Fruit fly (Drosophila melanogaster) whole organism, wandering third instar larva: ENCODE results near the gene CG16721.

Experiments
- Abd-B ChIP-seq: fragments of >200 bp; optimal IDR thresholded peaks from 2 replicates; lab custom pipeline; 2017; ENCODE audit warnings: missing biosample characterization, missing genetic modification characterization
- CG32264 ChIP-seq: fragments of 200-800 bp; sonication (Bioruptor generic); optimal IDR thresholded peaks from 2 replicates; lab custom pipeline; 2016; ENCODE audit warnings: missing biosample characterization, missing genetic modification characterization
- CG9705 ChIP-seq: fragments of 200-800 bp; sonication (Bioruptor generic); optimal IDR thresholded peaks from 2 replicates; lab custom pipeline; 2018; ENCODE audit warnings: missing biosample characterization, mild to moderate bottlenecking, missing genetic modification characterization
- CrebA ChIP-seq: fragments of 200-800 bp; sonication (Bioruptor generic); optimal IDR thresholded peaks from 2 replicates; lab custom pipeline; 2016; ENCODE audit warnings: missing biosample characterization, mild to moderate bottlenecking, missing genetic modification characterization, borderline replicate concordance
- Dfd ChIP-seq: fragments of >200 bp; optimal IDR thresholded peaks from 2 replicates; lab custom pipeline; 2017; ENCODE audit warnings: missing biosample characterization, missing genetic modification characterization
- Dif ChIP-seq: fragments of 200-275, 200-300 bp; sonication (Bioruptor generic); optimal IDR thresholded peaks from 2 replicates; lab custom pipeline; 2018; ENCODE audit warnings: missing biosample characterization, missing genetic modification characterization; ENCODE audit not compliant: partially characterized antibody
- GATAd ChIP-seq: sonication (Bioruptor generic); optimal IDR thresholded peaks from 2 replicates; lab custom pipeline; 2016; ENCODE audit warnings: missing biosample characterization, missing genetic modification characterization
- HLH106 ChIP-seq: fragments of 200-800 bp; optimal IDR thresholded peaks from 3 replicates; lab custom pipeline; 2019; ENCODE audit warnings: missing biosample characterization, mild to moderate bottlenecking, missing genetic modification characterization, moderate library complexity
- Hnf4 ChIP-seq: fragments of 200-800 bp; sonication (Bioruptor generic); optimal IDR thresholded peaks from 2 replicates; lab custom pipeline; 2016; ENCODE audit warnings: missing biosample characterization, mild to moderate bottlenecking, missing genetic modification characterization
- Hr78 ChIP-seq: fragments of >200 bp; optimal IDR thresholded peaks from 2 replicates; lab custom pipeline; 2017; ENCODE audit warnings: missing biosample characterization, missing genetic modification characterization
- Hr83 ChIP-seq: fragments of 200-300 bp; sonication (Bioruptor generic); optimal IDR thresholded peaks from 2 replicates; lab custom pipeline; 2016; ENCODE audit warnings: missing biosample characterization, mild to moderate bottlenecking, missing genetic modification characterization, moderate library complexity; ENCODE audit not compliant: poor library complexity, severe bottlenecking
- Jra ChIP-seq: sonication (Bioruptor generic); optimal IDR thresholded peaks from 2 replicates; lab custom pipeline; 2016; ENCODE audit warnings: missing biosample characterization, missing genetic modification characterization
- Mio ChIP-seq: sonication (Bioruptor generic); optimal IDR thresholded peaks from 2 replicates; lab custom pipeline; 2016; ENCODE audit warnings: missing biosample characterization, missing genetic modification characterization
- Myc ChIP-seq: fragments of >200 bp; optimal IDR thresholded peaks from 2 replicates; lab custom pipeline; 2017
- N ChIP-seq: fragments of >200 bp; optimal IDR thresholded peaks from 2 replicates; lab custom pipeline; 2018; ENCODE audit warnings: missing biosample characterization, missing external identifiers, missing genetic modification characterization
- OdsH ChIP-seq: fragments of 200-800 bp; sonication (Bioruptor generic); optimal IDR thresholded peaks from 2 replicates; lab custom pipeline; 2016; ENCODE audit warnings: missing biosample characterization, mild to moderate bottlenecking, missing genetic modification characterization
- Rel ChIP-seq, 2 experiments: fragments of 200-800 bp; sonication (Bioruptor generic) in 1 of 2; optimal IDR thresholded peaks; 2 replicates in 1 of 2; 3 replicates in 1 of 2; lab custom pipeline; 2016 to 2019; ENCODE audit warnings: mild to moderate bottlenecking in 2 of 2, missing biosample characterization in 2 of 2, missing genetic modification characterization in 2 of 2, moderate library complexity in 1 of 2
- Sp1 ChIP-seq: fragments of 200-800 bp; sonication (Bioruptor generic); optimal IDR thresholded peaks from 3 replicates; lab custom pipeline; 2019; ENCODE audit warnings: missing biosample characterization, mild to moderate bottlenecking, missing genetic modification characterization, moderate library complexity
- Vsx2 ChIP-seq: fragments of 200-300, 225-300 bp; sonication (Bioruptor generic); optimal IDR thresholded peaks from 2 replicates; lab custom pipeline; 2018; ENCODE audit warnings: missing biosample characterization, missing genetic modification characterization; ENCODE audit not compliant: partially characterized antibody
- br ChIP-seq: fragments of 200-800 bp; sonication (Bioruptor generic); optimal IDR thresholded peaks from 2 replicates; lab custom pipeline; 2016; ENCODE audit warnings: missing biosample characterization, missing genetic modification characterization
- brk ChIP-seq: fragments of 200-800 bp; sonication (Bioruptor generic); optimal IDR thresholded peaks from 2 replicates; lab custom pipeline; 2016; ENCODE audit warnings: missing biosample characterization, mild to moderate bottlenecking, missing genetic modification characterization
- dl ChIP-seq, 2 experiments: fragments of 175-275, 200-275 bp in 1 of 2; fragments of 200-275 bp in 1 of 2; sonication (Bioruptor generic); optimal IDR thresholded peaks; lab custom pipeline; 2018; ENCODE audit warnings: mild to moderate bottlenecking in 2 of 2, missing biosample characterization in 2 of 2, missing genetic modification characterization in 2 of 2, moderate library complexity in 2 of 2; ENCODE audit not compliant: partially characterized antibody in 2 of 2, insufficient read depth in 1 of 2
- dmrt93B ChIP-seq: fragments of 200-800 bp; sonication (Bioruptor generic); optimal IDR thresholded peaks from 2 replicates; lab custom pipeline; 2018; ENCODE audit warnings: missing biosample characterization, mild to moderate bottlenecking, missing genetic modification characterization
- dsf ChIP-seq: sonication (Bioruptor generic); optimal IDR thresholded peaks from 2 replicates; lab custom pipeline; 2016; ENCODE audit warnings: missing biosample characterization, missing genetic modification characterization, borderline replicate concordance
- ey ChIP-seq: fragments of 200-800 bp; sonication (Bioruptor generic); optimal IDR thresholded peaks from 2 replicates; lab custom pipeline; 2016; ENCODE audit warnings: missing biosample characterization, missing genetic modification characterization
- foxo ChIP-seq, 2 experiments: fragments of 200-800 bp; sonication (Bioruptor generic); optimal IDR thresholded peaks; 2 replicates in 1 of 2; 3 replicates in 1 of 2; lab custom pipeline; 2016 to 2017; ENCODE audit warnings: missing biosample characterization in 2 of 2, missing genetic modification characterization in 2 of 2
- fru ChIP-seq: fragments of 200-800 bp; sonication (Bioruptor generic); optimal IDR thresholded peaks from 3 replicates; lab custom pipeline; 2016; ENCODE audit warnings: missing biosample characterization, mild to moderate bottlenecking, missing genetic modification characterization
- h ChIP-seq: fragments of 200-800 bp; sonication (Bioruptor generic); optimal IDR thresholded peaks from 3 replicates; lab custom pipeline; 2016; ENCODE audit warnings: missing biosample characterization, mild to moderate bottlenecking, missing genetic modification characterization
- jim ChIP-seq: fragments of 175-275, 200-325 bp; sonication (Bioruptor generic); optimal IDR thresholded peaks from 2 replicates; lab custom pipeline; 2016; ENCODE audit warnings: missing biosample characterization, mild to moderate bottlenecking, missing genetic modification characterization
- lola ChIP-seq: fragments of >200 bp; optimal IDR thresholded peaks from 2 replicates; lab custom pipeline; 2017; ENCODE audit warnings: missing biosample characterization, missing genetic modification characterization
- pan ChIP-seq: fragments of >200 bp; optimal IDR thresholded peaks from 2 replicates; lab custom pipeline; 2017
- psq ChIP-seq: fragments of 200-800 bp; sonication (Bioruptor generic); optimal IDR thresholded peaks from 3 replicates; lab custom pipeline; 2017; ENCODE audit warnings: missing biosample characterization, mild to moderate bottlenecking, missing genetic modification characterization, moderate library complexity
- rgr ChIP-seq: fragments of 200-800 bp; sonication (Bioruptor generic); optimal IDR thresholded peaks from 3 replicates; lab custom pipeline; 2016; ENCODE audit warnings: missing biosample characterization, mild to moderate bottlenecking, missing genetic modification characterization
- sage ChIP-seq: fragments of 200-800 bp; sonication (Bioruptor generic); optimal IDR thresholded peaks from 2 replicates; lab custom pipeline; 2016; ENCODE audit warnings: missing biosample characterization, mild to moderate bottlenecking, missing genetic modification characterization
- sv ChIP-seq: fragments of 200-800 bp; sonication (Bioruptor generic); optimal IDR thresholded peaks from 3 replicates; lab custom pipeline; 2016; ENCODE audit warnings: missing biosample characterization, missing genetic modification characterization
- tai ChIP-seq: sonication (Bioruptor generic); optimal IDR thresholded peaks from 2 replicates; lab custom pipeline; 2016; ENCODE audit warnings: missing biosample characterization, missing genetic modification characterization
- usp ChIP-seq: fragments of >200 bp; optimal IDR thresholded peaks from 2 replicates; lab custom pipeline; 2017; ENCODE audit warnings: missing biosample characterization, missing genetic modification characterization
- woc ChIP-seq: sonication (Bioruptor generic); optimal IDR thresholded peaks from 2 replicates; lab custom pipeline; 2016; ENCODE audit warnings: missing biosample characterization, mild to moderate bottlenecking, missing genetic modification characterization

The CG16721 gene

dm6 chrX:5888933-5889332, 9.3 kb downstream of the CG16721 start:
- TF ChIP-seq jim (GFP tag; lab: Kevin White, UChicago): no peak
- TF ChIP-seq dl (GFP tag; optimal IDR thresholded peaks at IDR 0.05; lab: Kevin White, UChicago; ENCODE audit: insufficient read depth in 1 of 2, partially characterized antibody in 2 of 2): no peak
- no peak for TF ChIP-seq Abd-B
- no peak for TF ChIP-seq Mio (GFP tag; lab: Kevin White, UChicago)
- no peak for TF ChIP-seq Hr78 (GFP tag; lab: Kevin White, UChicago)
- peak; percentile 29 for TF ChIP-seq Hnf4
- TF ChIP-seq CG9705: no peak
- TF ChIP-seq br (GFP tag; lab: Kevin White, UChicago): no peak
- no peak for TF ChIP-seq Dfd (GFP tag; lab: Kevin White, UChicago)
- TF ChIP-seq woc (GFP tag; lab: Kevin White, UChicago): peak; percentile 49
- no peak for TF ChIP-seq tai (GFP tag; lab: Kevin White, UChicago)
- peak; percentile 14 for TF ChIP-seq Sp1 (GFP tag; lab: Kevin White, UChicago)
- TF ChIP-seq brk (GFP tag; lab: Kevin White, UChicago): no peak
- TF ChIP-seq psq (GFP tag; lab: Kevin White, UChicago): no peak
- no peak for TF ChIP-seq CrebA (GFP tag; lab: Kevin White, UChicago)
- TF ChIP-seq rgr (GFP tag; lab: Kevin White, UChicago): peak; percentile 46
- TF ChIP-seq Vsx2 (GFP tag; lab: Kevin White, UChicago): no peak
- TF ChIP-seq sage (GFP tag; lab: Kevin White, UChicago): no peak
- TF ChIP-seq Jra (GFP tag; lab: Kevin White, UChicago): no peak
- TF ChIP-seq ey: peak; percentile 47
- no peak for TF ChIP-seq GATAd (GFP tag; lab: Kevin White, UChicago)
- TF ChIP-seq dmrt93B: no peak
- TF ChIP-seq fru (GFP tag; lab: Kevin White, UChicago): peak; percentile 51
- TF ChIP-seq dsf (GFP tag; lab: Kevin White, UChicago): no peak
- no peak for TF ChIP-seq lola
- peak; percentile 17 for TF ChIP-seq HLH106 (tag; lab: Kevin White, UChicago)
- no peak for TF ChIP-seq Dif (GFP tag; lab: Kevin White, UChicago)
- TF ChIP-seq sv (GFP tag; lab: Kevin White, UChicago): no peak
- no peak for TF ChIP-seq usp
- no peak for TF ChIP-seq Myc (lab: Kevin White, UChicago)
- no peak for TF ChIP-seq Hr83 (GFP tag; lab: Kevin White, UChicago)
- no peak for TF ChIP-seq CG32264 (GFP tag; lab: Kevin White, UChicago)
- TF ChIP-seq foxo (GFP tag; optimal IDR thresholded peaks at IDR 0.05; lab: Kevin White, UChicago): peak in 1 of 2 experiments; percentile 49
- TF ChIP-seq N (GFP tag; lab: Kevin White, UChicago): no peak
- TF ChIP-seq OdsH (GFP tag; lab: Kevin White, UChicago): peak; percentile 20
- TF ChIP-seq h: peak; percentile 18
- TF ChIP-seq Rel (GFP tag; optimal IDR thresholded peaks at IDR 0.05; lab: Kevin White, UChicago): no peak
- no peak for TF ChIP-seq Rel (tag; optimal IDR thresholded peaks at IDR 0.05; lab: Kevin White, UChicago)
- no peak for TF ChIP-seq pan

DNA sequence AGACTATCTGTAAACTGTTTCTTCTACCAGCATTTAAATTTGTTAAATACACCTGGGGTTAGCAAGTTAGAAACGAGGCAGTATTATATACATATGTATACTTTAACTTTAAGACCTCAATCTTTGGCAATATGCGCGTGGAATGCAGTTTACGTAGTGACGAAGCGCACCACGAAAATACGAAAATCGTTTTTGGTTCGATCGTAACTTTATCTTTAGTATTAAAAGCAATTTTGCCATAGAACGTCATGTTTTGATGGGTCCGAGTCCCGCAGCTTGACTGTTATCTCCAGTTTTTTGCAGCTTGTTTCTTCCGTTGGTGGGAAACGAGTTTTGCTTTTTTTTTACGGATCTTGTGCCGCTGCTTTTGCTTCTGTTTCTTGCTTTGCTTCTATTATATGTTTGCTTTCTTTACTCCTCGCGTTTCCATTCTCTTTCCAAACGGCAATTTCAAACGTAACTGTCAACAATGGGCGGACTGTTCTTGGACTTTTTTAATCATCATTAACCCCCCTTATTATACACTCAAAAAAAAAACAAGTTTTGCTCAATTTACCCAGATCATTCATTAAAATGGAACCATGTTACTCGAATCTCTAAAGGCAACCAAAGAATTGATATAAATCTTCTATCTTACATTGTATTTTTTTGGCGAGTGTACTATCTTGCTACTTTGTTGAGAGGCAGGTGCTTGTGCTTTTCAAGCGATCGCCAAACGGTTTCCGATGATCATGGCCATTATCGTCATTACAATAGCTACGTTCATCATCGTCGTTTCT, 12.2 kb downstream of the CG16721 start:
- TF ChIP-seq dmrt93B (no peak), Dfd (GFP tag; lab: Kevin White, UChicago) (no peak), sage (GFP tag; lab: Kevin White, UChicago) (no peak), br (GFP tag; lab: Kevin White, UChicago) (peak; percentile 67), Mio (GFP tag; lab: Kevin White, UChicago) (no peak), CG32264 (GFP tag; lab: Kevin White, UChicago) (peak; percentile 10), CrebA (GFP tag; lab: Kevin White, UChicago) (peak; percentile 8), psq (GFP tag; lab: Kevin White, UChicago) (peak; percentile 84), Jra (GFP tag; lab: Kevin White, UChicago) (no peak), Abd-B (no peak), lola (no peak), dl (GFP tag; optimal IDR thresholded peaks at IDR 0.05; lab: Kevin White, UChicago; ENCODE audit: insufficient read depth in 1 of 2, partially characterized antibody in 2 of 2) (no peak), Vsx2 (GFP tag; lab: Kevin White, UChicago) (no peak), jim (GFP tag; lab: Kevin White, UChicago) (no peak), Sp1 (GFP tag; lab: Kevin White, UChicago) (peak; percentile 29), brk (GFP tag; lab: Kevin White, UChicago) (peak; percentile 46), fru (GFP tag; lab: Kevin White, UChicago) (peak; percentile 57), OdsH (GFP tag; lab: Kevin White, UChicago) (peak; percentile 65), pan (no peak), woc (GFP tag; lab: Kevin White, UChicago) (peak; percentile 59), Dif (GFP tag; lab: Kevin White, UChicago) (no peak), Hr83 (GFP tag; lab: Kevin White, UChicago) (no peak), foxo (GFP tag; optimal IDR thresholded peaks at IDR 0.05; lab: Kevin White, UChicago) (peak; percentile 63 to 71), HLH106 (tag; lab: Kevin White, UChicago) (peak; percentile 49), sv (GFP tag; lab: Kevin White, UChicago) (no peak), CG9705 (peak; percentile 3), GATAd (GFP tag; lab: Kevin White, UChicago) (no peak), Rel (GFP tag; optimal IDR thresholded peaks at IDR 0.05; lab: Kevin White, UChicago) (no peak), Rel (tag; optimal IDR thresholded peaks at IDR 0.05; lab: Kevin White, UChicago) (no peak), rgr (GFP tag; lab: Kevin White, UChicago) (peak; percentile 79), Myc (lab: Kevin White, UChicago) (no peak), N (GFP tag; lab: Kevin White, UChicago) (no peak), Hnf4 (peak; percentile 58), dsf (GFP tag; lab: Kevin White, UChicago) (no peak), ey (peak; percentile 71), h (peak; percentile 85), usp (no peak), Hr78 (GFP tag; lab: Kevin White, UChicago) (no peak), tai (GFP tag; lab: Kevin White, UChicago) (peak; percentile 49)
- TF ChIP-seq, all 38 proteins: peak for 17
